Worm (Caenorhabditis elegans) whole organism, mixed stage, embryonic: Measurements from ENCODE around the gene F22F7.7.

Experiments
- M03D4.4 ChIP-seq: sonication (generic microtip); optimal IDR thresholded peaks from 2 replicates; lab custom pipeline; 2017; ENCODE audit warnings: mild to moderate bottlenecking, missing genetic modification characterization, missing compliant biosample characterization
- elt-1 ChIP-seq: sonication (generic microtip); optimal IDR thresholded peaks from 2 replicates; lab custom pipeline; 2017; ENCODE audit warnings: missing genetic modification characterization, mild to moderate bottlenecking, missing compliant biosample characterization, antibody characterized with exemption, moderate library complexity, borderline replicate concordance; ENCODE audit not compliant: insufficient read depth
- nhr-237 ChIP-seq: fragments of 150-350 bp; optimal IDR thresholded peaks from 2 replicates; lab custom pipeline; 2014; ENCODE audit warnings: missing biosample characterization, missing genetic modification characterization
- nhr-28 ChIP-seq: fragments of 150-350 bp; optimal IDR thresholded peaks from 2 replicates; lab custom pipeline; 2014; ENCODE audit warnings: missing biosample characterization, missing genetic modification characterization
- nhr-76 ChIP-seq: sonication (generic microtip); optimal IDR thresholded peaks from 2 replicates; lab custom pipeline; 2017; ENCODE audit warnings: missing biosample characterization, missing genetic modification characterization
- unc-62 ChIP-seq: fragments of 150-350 bp; optimal IDR thresholded peaks from 2 replicates; lab custom pipeline; 2014; ENCODE audit warnings: missing biosample characterization, missing genetic modification reagents, missing genetic modification characterization

- TF ChIP-seq elt-1 (tag; lab: Kevin White, UChicago) (no peak), M03D4.4 (tag; lab: Kevin White, UChicago) (no peak), nhr-76 (no peak), nhr-28 (tag; lab: Kevin White, UChicago) (no peak), unc-62 (GFP tag; lab: Kevin White, UChicago) (no peak), nhr-237 (tag; lab: Kevin White, UChicago) (no peak)
Observed at ce11 chrV:2126996-2127585, 12.8 kb downstream of the F22F7.7 start, which contains the start of gene ldp-1.
